Worm (Caenorhabditis elegans) whole organism, young adult: ENCODE results near the gene srbc-78.

ENCODE experiments used
- T07F8.4 ChIP-seq: sonication (generic microtip); optimal IDR thresholded peaks from 2 replicates; lab custom pipeline; 2016; ENCODE audit warnings: mild to moderate bottlenecking, missing genetic modification characterization, moderate library complexity, missing compliant biosample characterization
- snpc-4 ChIP-seq, 5 experiments: fragments of 150-350 bp in 1 of 5; sonication (generic microtip) in 4 of 5; optimal IDR thresholded peaks; 2 replicates each; lab custom pipeline; 2014 to 2018; ENCODE audit warnings: missing genetic modification characterization in 5 of 5, missing biosample characterization in 3 of 5, antibody characterized with exemption in 2 of 5, mild to moderate bottlenecking in 2 of 5, missing compliant biosample characterization in 2 of 5, missing genotype in 2 of 5, moderate library complexity in 2 of 5, missing genetic modification reagents in 1 of 5
- xnd-1 ChIP-seq: sonication (generic microtip); optimal IDR thresholded peaks from 2 replicates; lab custom pipeline; 2016; ENCODE audit warnings: missing genotype, missing genetic modification reagents, missing genetic modification characterization, missing compliant biosample characterization
- zfh-2 ChIP-seq: fragments of 200-800 bp; sonication (Bioruptor generic); conservative IDR thresholded peaks from 2 replicates; pipeline ENCODE4 v1.3.6; 2022; ENCODE audit warnings: missing genetic modification reagents, missing genetic modification characterization, missing compliant biosample characterization

- TF ChIP-seq zfh-2 (GFP tag; lab: Robert Waterston, UW) (no peak), snpc-4 (GFP tag; optimal IDR thresholded peaks at IDR 0.05; lab: Kevin White, UChicago) (no peak), snpc-4 (tag; optimal IDR thresholded peaks at IDR 0.05; lab: Kevin White, UChicago) (no peak), xnd-1 (tag; lab: Kevin White, UChicago) (no peak), T07F8.4 (tag; lab: Kevin White, UChicago) (no peak)
These were observed 8.2 kb downstream of the srbc-78 start for ce11 chrV:20480790-20481189.
